Worm (Caenorhabditis elegans): ENCODE data around the gene npr-26.

The npr-26 gene

DNA sequence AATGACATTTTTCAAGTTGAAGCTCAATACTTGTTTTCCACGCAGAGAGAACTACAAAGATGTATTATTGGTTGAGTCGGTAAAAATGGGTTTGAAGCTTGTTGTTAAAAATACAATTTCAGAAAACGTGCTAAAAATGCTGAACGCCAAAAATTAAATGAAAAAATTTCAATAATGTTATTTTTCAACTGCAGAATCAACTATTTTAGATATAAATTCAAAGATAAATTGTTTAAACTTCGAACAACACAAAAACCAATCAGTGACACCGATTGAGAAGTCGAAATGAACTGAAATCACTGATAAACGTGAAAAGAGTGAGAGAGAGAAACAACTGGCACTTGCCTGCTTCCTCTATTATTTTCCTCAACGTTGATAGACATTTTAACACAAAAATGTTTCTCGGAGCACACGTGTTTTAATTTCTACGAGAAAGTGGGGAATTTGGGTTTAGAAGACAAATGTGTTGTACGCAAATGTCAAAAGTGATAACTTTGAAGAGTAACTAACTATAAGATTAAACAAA lies 30.1 kb downstream of the npr-26 start, which contains the start of gene T02D1.8:
T02D1.8 (minus strand) TSS at position 51 of the 526 bp plus-strand sequence.
- TF ChIP-seq elt-2 (tag; optimal IDR thresholded peaks at IDR 0.05), result peak; percentile 67
- no peak for TF ChIP-seq nhr-237 (tag; optimal IDR thresholded peaks at IDR 0.05)
- no peak for TF ChIP-seq eor-1 (tag; optimal IDR thresholded peaks at IDR 0.05)

DNA sequence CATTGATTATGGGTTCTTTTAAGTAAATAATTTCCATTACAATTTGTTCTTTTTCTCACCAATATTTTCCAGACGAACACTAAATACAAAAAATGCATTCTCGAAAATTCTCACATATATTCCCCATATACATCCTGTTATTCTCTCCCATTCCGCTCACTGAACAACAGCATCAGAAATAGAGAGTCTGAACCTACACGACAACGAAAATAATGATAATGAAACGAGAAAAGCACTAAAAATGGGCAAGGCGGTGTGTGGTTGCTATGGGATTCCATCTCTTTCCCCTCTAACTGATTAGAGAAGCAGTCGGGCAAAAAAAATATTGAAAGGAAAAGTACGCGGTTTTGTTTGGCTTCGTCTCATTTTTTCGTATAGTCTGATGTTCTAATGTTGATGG lies 34.6 kb downstream of the npr-26 start, which contains the start of gene C30H6.12:
C30H6.12 (plus strand) TSS at position 301 of the 400 bp plus-strand sequence.
- TF ChIP-seq lin-39 (tag; optimal IDR thresholded peaks at IDR 0.05), result no peak
- no peak for TF ChIP-seq nhr-77 (tag; optimal IDR thresholded peaks at IDR 0.05)
- no peak for TF ChIP-seq elt-3 (tag; optimal IDR thresholded peaks at IDR 0.05)
- TF ChIP-seq hmg-11 (tag; optimal IDR thresholded peaks at IDR 0.05), result no peak
- no peak for TF ChIP-seq nhr-12 (tag; optimal IDR thresholded peaks at IDR 0.05)
- TF ChIP-seq nhr-43 (tag; optimal IDR thresholded peaks at IDR 0.05; ENCODE audit: poor library complexity, severe bottlenecking), result no peak
- TF ChIP-seq elt-1 (tag; optimal IDR thresholded peaks at IDR 0.05), result no peak
- no peak for TF ChIP-seq nhr-76 (tag; optimal IDR thresholded peaks at IDR 0.05)
- no peak for TF ChIP-seq unc-39 (tag; optimal IDR thresholded peaks at IDR 0.05)
- TF ChIP-seq nhr-11 (tag; optimal IDR thresholded peaks at IDR 0.05), result no peak
- no peak for TF ChIP-seq ceh-28 (tag; optimal IDR thresholded peaks at IDR 0.05)
- no peak for TF ChIP-seq lsy-12 (tag; optimal IDR thresholded peaks at IDR 0.05)
- TF ChIP-seq nhr-237 (tag; optimal IDR thresholded peaks at IDR 0.05), result no peak
- TF ChIP-seq ZK546.5 (tag; optimal IDR thresholded peaks at IDR 0.05), result no peak
- TF ChIP-seq unc-62 (GFP tag; optimal IDR thresholded peaks at IDR 0.05), result no peak
- no peak for TF ChIP-seq nhr-28 (tag; optimal IDR thresholded peaks at IDR 0.05)
- no peak for TF ChIP-seq pqm-1 (tag; optimal IDR thresholded peaks at IDR 0.05)
- no peak for TF ChIP-seq snpc-4 (tag; optimal IDR thresholded peaks at IDR 0.05)
- TF ChIP-seq nhr-67 (tag; optimal IDR thresholded peaks at IDR 0.05), result no peak

DNA sequence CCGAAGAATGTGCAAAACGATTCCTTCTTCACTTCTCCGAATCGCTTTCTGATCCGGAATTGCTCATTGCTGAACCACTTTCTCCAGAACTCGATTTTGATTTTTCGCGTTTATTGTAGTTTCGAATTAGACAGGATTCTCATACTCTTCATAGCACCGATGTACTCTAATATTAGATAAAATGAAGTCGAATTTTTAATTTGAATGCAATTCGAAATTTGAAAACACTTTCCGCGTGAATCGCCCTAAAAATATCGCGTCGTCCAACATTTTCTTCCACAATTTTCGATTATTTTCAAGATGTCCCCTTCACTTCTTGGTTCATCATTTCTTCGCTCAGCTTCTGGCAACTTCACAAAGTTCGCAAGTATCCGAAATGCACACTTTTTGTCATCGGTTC lies 35.6 kb downstream of the npr-26 start, which contains the start of gene C30H6.8:
C30H6.8 (plus strand) TSS at position 301 of the 400 bp plus-strand sequence.
- TF ChIP-seq nhr-76 (tag; optimal IDR thresholded peaks at IDR 0.05) (no peak), nhr-12 (tag; optimal IDR thresholded peaks at IDR 0.05) (no peak), mdl-1 (tag; optimal IDR thresholded peaks at IDR 0.05) (no peak), pha-4 (tag; optimal IDR thresholded peaks at IDR 0.05) (no peak), nhr-25 (tag; optimal IDR thresholded peaks at IDR 0.05) (no peak)

DNA sequence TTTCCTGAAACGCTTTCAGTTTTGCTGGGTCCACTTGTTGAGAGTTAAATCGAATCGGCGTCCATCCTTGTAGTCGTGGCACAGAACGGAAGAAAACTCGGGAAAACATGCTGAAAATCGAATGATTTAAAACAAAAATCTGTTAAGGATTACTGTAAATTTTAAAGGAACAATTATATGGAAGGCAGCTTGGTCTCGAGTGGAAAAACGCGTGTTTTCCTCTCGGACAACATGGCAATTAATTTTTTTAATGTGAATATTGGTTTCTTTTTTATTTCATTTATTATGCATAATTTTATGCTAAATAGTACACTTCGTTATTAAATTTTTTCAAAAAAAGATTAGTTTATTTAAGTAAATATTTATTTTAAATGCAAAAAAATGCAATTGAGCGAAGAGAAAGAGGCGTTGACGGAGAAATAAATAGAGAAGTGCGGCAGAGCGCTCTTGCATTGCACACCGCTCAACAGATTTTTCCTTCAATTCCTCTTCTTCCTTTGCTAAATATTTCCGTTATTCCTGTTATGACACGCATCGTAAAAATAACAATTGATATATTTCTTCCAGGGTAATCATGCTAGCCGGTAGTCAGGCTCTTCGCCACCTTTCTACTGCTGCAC lies 37.5 kb downstream of the npr-26 start, which contains the start of the genes C30H6.9 and dlat-2:
C30H6.9 (minus strand) TSS at position 110 of the 620 bp plus-strand sequence.
dlat-2 (plus strand) TSS at position 566 of the 620 bp plus-strand sequence.
- TF ChIP-seq pqm-1 (tag; optimal IDR thresholded peaks at IDR 0.05) (no peak), fkh-10 (GFP tag; optimal IDR thresholded peaks at IDR 0.05) (no peak), fos-1 (tag; optimal IDR thresholded peaks at IDR 0.05) (no peak), hmg-11 (tag; optimal IDR thresholded peaks at IDR 0.05) (peak; percentile 24), unc-39 (tag; optimal IDR thresholded peaks at IDR 0.05) (no peak), ceh-82 (tag; optimal IDR thresholded peaks at IDR 0.05) (no peak), aly-2 (tag; optimal IDR thresholded peaks at IDR 0.05) (no peak), nhr-12 (tag; optimal IDR thresholded peaks at IDR 0.05) (no peak), egl-5 (tag; optimal IDR thresholded peaks at IDR 0.05) (no peak), egl-27 (tag; optimal IDR thresholded peaks at IDR 0.05) (no peak), skn-1 (tag; optimal IDR thresholded peaks at IDR 0.05) (no peak), ama-1 (optimal IDR thresholded peaks at IDR 0.05) (no peak), lin-39 (tag; optimal IDR thresholded peaks at IDR 0.05) (no peak), nhr-77 (tag; optimal IDR thresholded peaks at IDR 0.05) (no peak), elt-2 (tag; optimal IDR thresholded peaks at IDR 0.05) (peak; percentile 8), nfya-1 (tag; optimal IDR thresholded peaks at IDR 0.05; ENCODE audit: insufficient read depth) (peak; percentile 24), snpc-4 (tag; optimal IDR thresholded peaks at IDR 0.05) (peak; percentile 43), lin-15B (tag; optimal IDR thresholded peaks at IDR 0.05) (peak; percentile 71), zag-1 (tag; optimal IDR thresholded peaks at IDR 0.05) (no peak), pha-4 (tag; optimal IDR thresholded peaks at IDR 0.05) (peak; percentile 94)

All from whole organism, L3 larva.